Worm (Caenorhabditis elegans) whole organism, L1 larva: Measurements from ENCODE around the gene gst-44.

Experiments used
- C04F5.9 ChIP-seq: sonication (generic microtip); optimal IDR thresholded peaks from 2 replicates; lab custom pipeline; 2016; ENCODE audit warnings: missing genetic modification characterization, missing compliant biosample characterization
- C16A3.4 ChIP-seq: fragments of 150-350 bp; optimal IDR thresholded peaks from 2 replicates; lab custom pipeline; 2014; ENCODE audit warnings: missing biosample characterization, missing genetic modification characterization
- C34B4.2 ChIP-seq: sonication (generic microtip); optimal IDR thresholded peaks from 2 replicates; lab custom pipeline; 2017; ENCODE audit warnings: mild to moderate bottlenecking, missing genetic modification characterization, missing compliant biosample characterization
- F16B12.6 ChIP-seq: fragments of 150-350 bp; optimal IDR thresholded peaks from 2 replicates; lab custom pipeline; 2014; ENCODE audit warnings: missing biosample characterization, missing genetic modification characterization
- Y116A8C.19 ChIP-seq: sonication (generic microtip); optimal IDR thresholded peaks from 2 replicates; lab custom pipeline; 2016; ENCODE audit warnings: missing compliant biosample characterization, missing genetic modification characterization, borderline replicate concordance
- alr-1 ChIP-seq: fragments of 200-800 bp; sonication (Bioruptor generic); optimal IDR thresholded peaks from 2 replicates; lab custom pipeline; 2018; ENCODE audit warnings: borderline replicate concordance, mild to moderate bottlenecking, missing genetic modification characterization, missing compliant biosample characterization
- ama-1 ChIP-seq: fragments of 150-350 bp; optimal IDR thresholded peaks from 2 replicates; lab custom pipeline; 2014
- blmp-1 ChIP-seq: fragments of 150-350 bp; optimal IDR thresholded peaks from 2 replicates; lab custom pipeline; 2014; ENCODE audit warnings: missing biosample characterization, missing genetic modification characterization
- ceh-63 ChIP-seq: fragments of 200-800 bp; sonication (Bioruptor generic); optimal IDR thresholded peaks from 2 replicates; lab custom pipeline; 2018; ENCODE audit warnings: mild to moderate bottlenecking, missing genetic modification characterization, missing compliant biosample characterization
- ceh-8 ChIP-seq: fragments of 200-800 bp; sonication (Bioruptor generic); optimal IDR thresholded peaks from 2 replicates; lab custom pipeline; 2018; ENCODE audit warnings: mild to moderate bottlenecking, missing genetic modification characterization, moderate library complexity, missing compliant biosample characterization
- ceh-88 ChIP-seq: fragments of 200-800 bp; sonication (Bioruptor generic); IDR thresholded peaks from 2 replicates; pipeline ENCODE4 v1.3.6; 2022; ENCODE audit warnings: missing genetic modification characterization, missing compliant biosample characterization
- ces-1 ChIP-seq: fragments of 150-350 bp; optimal IDR thresholded peaks from 2 replicates; lab custom pipeline; 2014; ENCODE audit warnings: missing biosample characterization, missing genetic modification reagents, missing genetic modification characterization
- dpl-1 ChIP-seq, 3 experiments: fragments of 150-350 bp in 2 of 3; sonication (generic microtip) in 1 of 3; optimal IDR thresholded peaks; 2 replicates each; lab custom pipeline; 2014 to 2017; ENCODE audit warnings: missing biosample characterization in 3 of 3, missing genetic modification characterization in 3 of 3, missing genetic modification reagents in 3 of 3
- dsc-1 ChIP-seq: sonication (generic microtip); optimal IDR thresholded peaks from 2 replicates; lab custom pipeline; 2016; ENCODE audit warnings: mild to moderate bottlenecking, missing genetic modification characterization, missing compliant biosample characterization
- efl-1 ChIP-seq, 4 experiments: fragments of 150-350 bp; optimal IDR thresholded peaks in 3 of 4; peaks in 1 of 4; 1 replicate in 1 of 4; 2 replicates in 3 of 4; lab custom pipeline; 2014; ENCODE audit warnings: missing biosample characterization in 2 of 4, missing genetic modification characterization in 2 of 4, missing genetic modification reagents in 2 of 4
- efl-3 ChIP-seq: fragments of 200-800 bp; sonication (Bioruptor generic); optimal IDR thresholded peaks from 2 replicates; lab custom pipeline; 2018; ENCODE audit warnings: mild to moderate bottlenecking, missing genetic modification characterization, missing compliant biosample characterization
- elt-3 ChIP-seq, 6 experiments: fragments of 150-350 bp in 1 of 6; sonication (generic microtip); optimal IDR thresholded peaks; 2 replicates each; lab custom pipeline; 2017 to 2018; ENCODE audit warnings: missing biosample characterization in 6 of 6, missing genetic modification characterization in 6 of 6, inconsistent platforms in 1 of 6
- ets-5 ChIP-seq: fragments of 200-800 bp; sonication (Bioruptor generic); IDR thresholded peaks from 2 replicates; pipeline ENCODE4 v1.3.6; 2022; ENCODE audit warnings: missing genetic modification characterization, missing compliant biosample characterization
- fkh-10 ChIP-seq: sonication (generic microtip); optimal IDR thresholded peaks from 2 replicates; lab custom pipeline; 2017; ENCODE audit warnings: missing biosample characterization, missing genetic modification reagents, missing genetic modification characterization
- fkh-4 ChIP-seq: sonication (generic microtip); optimal IDR thresholded peaks from 2 replicates; lab custom pipeline; 2016; ENCODE audit warnings: missing compliant biosample characterization, missing genetic modification characterization, borderline replicate concordance
- fkh-8 ChIP-seq: sonication (generic microtip); optimal IDR thresholded peaks from 2 replicates; lab custom pipeline; 2016; ENCODE audit warnings: mild to moderate bottlenecking, missing genetic modification characterization, missing compliant biosample characterization
- grh-1 ChIP-seq: fragments of 200-800 bp; sonication (Bioruptor generic); IDR thresholded peaks from 2 replicates; pipeline ENCODE4 v1.3.6; 2022; ENCODE audit warnings: missing genetic modification reagents, missing genetic modification characterization, missing compliant biosample characterization
- hpl-2 ChIP-seq: fragments of 150-350 bp; optimal IDR thresholded peaks from 2 replicates; lab custom pipeline; 2014; ENCODE audit warnings: missing biosample characterization, missing genetic modification reagents, missing genetic modification characterization
- irx-1 ChIP-seq: sonication (generic microtip); optimal IDR thresholded peaks from 2 replicates; lab custom pipeline; 2016; ENCODE audit warnings: missing genetic modification characterization, missing compliant biosample characterization
- lin-13 ChIP-seq: fragments of 150-350 bp; optimal IDR thresholded peaks from 2 replicates; lab custom pipeline; 2014; ENCODE audit warnings: missing biosample characterization, missing genetic modification reagents, missing genetic modification characterization
- lin-14 ChIP-seq: fragments of 200-800 bp; sonication (Bioruptor generic); optimal IDR thresholded peaks from 2 replicates; lab custom pipeline; 2018; ENCODE audit warnings: mild to moderate bottlenecking, missing genetic modification characterization, moderate library complexity, missing compliant biosample characterization
- lir-3 ChIP-seq: sonication (generic microtip); optimal IDR thresholded peaks from 2 replicates; lab custom pipeline; 2016; ENCODE audit warnings: mild to moderate bottlenecking, missing genetic modification characterization, moderate library complexity, missing compliant biosample characterization; ENCODE audit not compliant: poor library complexity
- lsy-2 ChIP-seq, 2 experiments: fragments of 150-350 bp; optimal IDR thresholded peaks; 2 replicates each; lab custom pipeline; 2014; ENCODE audit warnings: missing biosample characterization in 2 of 2, missing genetic modification characterization in 2 of 2
- mdl-1 ChIP-seq, 2 experiments: fragments of 150-350 bp; optimal IDR thresholded peaks; 2 replicates each; lab custom pipeline; 2014 to 2017; ENCODE audit warnings: missing biosample characterization in 2 of 2, missing genetic modification characterization in 2 of 2, inconsistent platforms in 1 of 2
- mep-1 ChIP-seq: fragments of 150-350 bp; optimal IDR thresholded peaks from 2 replicates; lab custom pipeline; 2014; ENCODE audit warnings: missing biosample characterization, missing genetic modification characterization
- nhr-19 ChIP-seq: fragments of 200-800 bp; sonication (Bioruptor generic); conservative IDR thresholded peaks from 2 replicates; pipeline ENCODE4 v1.3.6; 2022; ENCODE audit warnings: missing genetic modification characterization, missing compliant biosample characterization
- nhr-20 ChIP-seq: sonication (generic microtip); optimal IDR thresholded peaks from 2 replicates; lab custom pipeline; 2016; ENCODE audit warnings: mild to moderate bottlenecking, missing genetic modification characterization, missing compliant biosample characterization
- nhr-237 ChIP-seq: fragments of 150-350 bp; optimal IDR thresholded peaks from 2 replicates; lab custom pipeline; 2014; ENCODE audit warnings: missing biosample characterization, missing genetic modification characterization
- nhr-47 ChIP-seq: sonication (generic microtip); optimal IDR thresholded peaks from 2 replicates; lab custom pipeline; 2016; ENCODE audit warnings: mild to moderate bottlenecking, missing genetic modification characterization, moderate library complexity, missing compliant biosample characterization
- nhr-71 ChIP-seq: sonication (generic microtip); optimal IDR thresholded peaks from 2 replicates; lab custom pipeline; 2016; ENCODE audit warnings: mild to moderate bottlenecking, missing genetic modification characterization, moderate library complexity, missing compliant biosample characterization
- nhr-85 ChIP-seq: sonication (generic microtip); peaks from one replicate; lab custom pipeline; 2016; ENCODE audit warnings: missing genetic modification characterization, inconsistent platforms, missing compliant biosample characterization
- nhr-90 ChIP-seq: sonication (generic microtip); optimal IDR thresholded peaks from 2 replicates; lab custom pipeline; 2016; ENCODE audit warnings: mild to moderate bottlenecking, missing genetic modification characterization, missing compliant biosample characterization; ENCODE audit not compliant: poor library complexity
- pax-3 ChIP-seq: fragments of 200-800 bp; sonication (Bioruptor generic); optimal IDR thresholded peaks from 2 replicates; lab custom pipeline; 2018; ENCODE audit warnings: mild to moderate bottlenecking, missing genetic modification characterization, moderate library complexity, missing compliant biosample characterization
- pqm-1 ChIP-seq: sonication (generic microtip); optimal IDR thresholded peaks from 3 replicates; lab custom pipeline; 2017; ENCODE audit warnings: missing biosample characterization, missing genetic modification characterization
- skn-1 ChIP-seq: fragments of 150-350 bp; optimal IDR thresholded peaks from 2 replicates; lab custom pipeline; 2014; ENCODE audit warnings: missing biosample characterization, missing genetic modification characterization
- snpc-4 ChIP-seq: fragments of 150-350 bp; optimal IDR thresholded peaks from 2 replicates; lab custom pipeline; 2014; ENCODE audit warnings: missing biosample characterization, missing genetic modification characterization
- snu-23 ChIP-seq: sonication (generic microtip); optimal IDR thresholded peaks from 2 replicates; lab custom pipeline; 2016; ENCODE audit warnings: missing genetic modification characterization, missing compliant biosample characterization
- sptf-1 ChIP-seq: fragments of 150-350 bp; optimal IDR thresholded peaks from 2 replicates; lab custom pipeline; 2014; ENCODE audit warnings: missing biosample characterization, missing genetic modification characterization
- swsn-7 ChIP-seq: sonication (generic microtip); optimal IDR thresholded peaks from 2 replicates; lab custom pipeline; 2016; ENCODE audit warnings: missing genetic modification characterization, missing compliant biosample characterization
- tbx-2 ChIP-seq: sonication (generic microtip); optimal IDR thresholded peaks from 2 replicates; lab custom pipeline; 2016; ENCODE audit warnings: missing genetic modification characterization, missing compliant biosample characterization
- tlp-1 ChIP-seq: fragments of 150-350 bp; optimal IDR thresholded peaks from 2 replicates; lab custom pipeline; 2014; ENCODE audit warnings: missing biosample characterization, missing genetic modification characterization
- unc-130 ChIP-seq: fragments of 150-350 bp; optimal IDR thresholded peaks from 2 replicates; lab custom pipeline; 2017; ENCODE audit warnings: missing biosample characterization, missing genetic modification characterization, inconsistent platforms
- unc-30 ChIP-seq: sonication (generic microtip); optimal IDR thresholded peaks from 2 replicates; lab custom pipeline; 2017; ENCODE audit warnings: missing biosample characterization, missing genetic modification characterization
- unc-98 ChIP-seq: fragments of 200-800 bp; sonication (Bioruptor generic); IDR thresholded peaks from 2 replicates; pipeline ENCODE4 v1.3.6; 2022; ENCODE audit warnings: missing genetic modification characterization, missing compliant biosample characterization
- vab-15 ChIP-seq: sonication (generic microtip); optimal IDR thresholded peaks from 2 replicates; lab custom pipeline; 2017; ENCODE audit warnings: missing genotype, mild to moderate bottlenecking, missing genetic modification characterization, missing compliant biosample characterization
- xbp-1 ChIP-seq: sonication (generic microtip); optimal IDR thresholded peaks from 2 replicates; lab custom pipeline; 2016; ENCODE audit warnings: missing genetic modification characterization, missing compliant biosample characterization
- zag-1 ChIP-seq: fragments of 150-350 bp; optimal IDR thresholded peaks from 2 replicates; lab custom pipeline; 2014; ENCODE audit warnings: missing biosample characterization, missing genetic modification characterization

The gst-44 gene

ce11 chrV:16352282-16352681 is 38.4 kb upstream of the gst-44 start (continued):
- TF ChIP-seq efl-1 (optimal IDR thresholded peaks at IDR 0.05; lab: Kevin White, UChicago) (peak; percentile 15 to 25), efl-1 (GFP tag; optimal IDR thresholded peaks at IDR 0.05 in 1 of 2; lab: Kevin White, UChicago) (peak; percentile 9 to 90), tlp-1 (tag; lab: Kevin White, UChicago) (no peak), nhr-20 (peak; percentile 43), ces-1 (no peak), swsn-7 (tag; lab: Kevin White, UChicago) (no peak), zag-1 (tag; lab: Kevin White, UChicago) (no peak), dsc-1 (peak; percentile 51), dpl-1 (GFP tag; optimal IDR thresholded peaks at IDR 0.05; lab: Kevin White, UChicago) (peak in 1 of 3 experiments; percentile 13), nhr-85 (tag; lab: Kevin White, UChicago) (peak; percentile 36), lir-3 (tag; lab: Kevin White, UChicago) (no peak), Y116A8C.19 (tag; lab: Kevin White, UChicago) (no peak), nhr-47 (tag; lab: Kevin White, UChicago) (no peak), ama-1 (lab: Kevin White, UChicago) (no peak), unc-98 (no peak), irx-1 (no peak), C34B4.2 (tag; lab: Kevin White, UChicago) (no peak), skn-1 (tag; lab: Kevin White, UChicago) (peak; percentile 28), nhr-71 (tag; lab: Kevin White, UChicago) (peak; percentile 58), ets-5 (GFP tag; lab: Robert Waterston, UW) (no peak), nhr-237 (tag; lab: Kevin White, UChicago) (no peak), C16A3.4 (tag; lab: Kevin White, UChicago) (peak; percentile 12), lin-13 (GFP tag; lab: Kevin White, UChicago) (no peak), ceh-63 (GFP tag; lab: Kevin White, UChicago) (no peak), blmp-1 (tag; lab: Kevin White, UChicago) (no peak), C04F5.9 (tag; lab: Kevin White, UChicago) (no peak)
- TF ChIP-seq, all 84 proteins: peak for 17

- TF ChIP-seq ceh-88 (GFP tag; lab: Robert Waterston, UW) (no peak), nhr-90 (tag; lab: Kevin White, UChicago) (no peak), lsy-2 (tag; optimal IDR thresholded peaks at IDR 0.05; lab: Kevin White, UChicago) (peak in 1 of 2 experiments; percentile 14), skn-1 (tag; lab: Kevin White, UChicago) (peak; percentile 44), nhr-20 (no peak), zag-1 (tag; lab: Kevin White, UChicago) (no peak), C16A3.4 (tag; lab: Kevin White, UChicago) (no peak), snpc-4 (no peak), blmp-1 (tag; lab: Kevin White, UChicago) (peak; percentile 55), pqm-1 (no peak), unc-130 (tag; lab: Kevin White, UChicago) (no peak), hpl-2 (GFP tag; lab: Kevin White, UChicago) (no peak), alr-1 (tag; lab: Kevin White, UChicago) (no peak), fkh-8 (tag; lab: Kevin White, UChicago) (no peak), lin-14 (GFP tag; lab: Kevin White, UChicago) (peak; percentile 52), unc-30 (tag; lab: Kevin White, UChicago) (no peak), nhr-85 (tag; lab: Kevin White, UChicago) (peak; percentile 18), ceh-8 (GFP tag; lab: Kevin White, UChicago) (no peak), pax-3 (tag; lab: Kevin White, UChicago) (no peak), mep-1 (tag; lab: Kevin White, UChicago) (peak; percentile 40), fkh-10 (GFP tag; lab: Kevin White, UChicago) (no peak), sptf-1 (tag; lab: Kevin White, UChicago) (no peak), fkh-4 (tag; lab: Kevin White, UChicago) (no peak), F16B12.6 (no peak), xbp-1 (tag; lab: Kevin White, UChicago) (no peak), mdl-1 (tag; optimal IDR thresholded peaks at IDR 0.05; lab: Kevin White, UChicago) (no peak), vab-15 (tag; lab: Kevin White, UChicago) (no peak), ets-5 (GFP tag; lab: Robert Waterston, UW) (no peak), elt-3 (tag; optimal IDR thresholded peaks at IDR 0.05; lab: Kevin White, UChicago) (peak in 1 of 6 experiments; percentile 31), tbx-2 (no peak), nhr-19 (GFP tag; lab: Robert Waterston, UW) (no peak), efl-3 (GFP tag; lab: Kevin White, UChicago) (no peak), snu-23 (GFP tag; lab: Kevin White, UChicago) (peak; percentile 18), grh-1 (GFP tag; lab: Robert Waterston, UW) (no peak)
Observed at ce11 chrV:16354675-16355074, 36.0 kb upstream of the gst-44 start.
